Worm (Caenorhabditis elegans) whole organism, L3 larva: ENCODE data around the gene T12A7.6.

Experiments
- R02D3.7 ChIP-seq: fragments of 150-350 bp; optimal IDR thresholded peaks from 2 replicates; lab custom pipeline; 2014; ENCODE audit warnings: missing biosample characterization, missing genetic modification characterization
- ZK546.5 ChIP-seq: sonication (generic microtip); optimal IDR thresholded peaks from 2 replicates; lab custom pipeline; 2017; ENCODE audit warnings: missing biosample characterization, missing genetic modification characterization
- aly-2 ChIP-seq: fragments of 150-350 bp; optimal IDR thresholded peaks from 2 replicates; lab custom pipeline; 2014; ENCODE audit warnings: missing biosample characterization, missing genetic modification characterization
- ama-1 ChIP-seq: fragments of 150-350 bp; optimal IDR thresholded peaks from 2 replicates; lab custom pipeline; 2018
- ceh-16 ChIP-seq: sonication (generic microtip); optimal IDR thresholded peaks from 2 replicates; lab custom pipeline; 2017; ENCODE audit warnings: missing biosample characterization, missing genetic modification characterization
- ceh-28 ChIP-seq: fragments of 150-350 bp; optimal IDR thresholded peaks from 2 replicates; lab custom pipeline; 2014; ENCODE audit warnings: missing biosample characterization, missing genetic modification reagents, missing genetic modification characterization
- ceh-82 ChIP-seq: fragments of 150-350 bp; optimal IDR thresholded peaks from 2 replicates; lab custom pipeline; 2014; ENCODE audit warnings: missing biosample characterization, missing genetic modification characterization
- ceh-9 ChIP-seq: sonication (generic microtip); optimal IDR thresholded peaks from 2 replicates; lab custom pipeline; 2018; ENCODE audit warnings: missing biosample characterization, missing genetic modification characterization
- daf-12 ChIP-seq: fragments of 150-350 bp; optimal IDR thresholded peaks from 2 replicates; lab custom pipeline; 2014; ENCODE audit warnings: missing biosample characterization, missing genetic modification reagents, missing genetic modification characterization
- egl-27 ChIP-seq: sonication (generic microtip); optimal IDR thresholded peaks from 4 replicates; lab custom pipeline; 2017; ENCODE audit warnings: missing biosample characterization, missing genetic modification reagents, missing genetic modification characterization
- egl-5 ChIP-seq: fragments of 150-350 bp; optimal IDR thresholded peaks from 2 replicates; lab custom pipeline; 2017; ENCODE audit warnings: missing biosample characterization, missing genetic modification reagents, missing genetic modification characterization, inconsistent platforms
- elt-2 ChIP-seq: sonication (generic microtip); optimal IDR thresholded peaks from 2 replicates; lab custom pipeline; 2016; ENCODE audit warnings: missing genetic modification reagents, mild to moderate bottlenecking, missing genetic modification characterization, missing compliant biosample characterization
- eor-1 ChIP-seq, 2 experiments: fragments of 150-350 bp; optimal IDR thresholded peaks; 2 replicates each; lab custom pipeline; 2014 to 2018; ENCODE audit warnings: missing biosample characterization in 2 of 2, missing genetic modification characterization in 2 of 2
- fkh-10 ChIP-seq: sonication (generic microtip); optimal IDR thresholded peaks from 2 replicates; lab custom pipeline; 2017; ENCODE audit warnings: missing biosample characterization, missing genetic modification reagents, missing genetic modification characterization
- fkh-2 ChIP-seq: fragments of 150-350 bp; optimal IDR thresholded peaks from 2 replicates; lab custom pipeline; 2014; ENCODE audit warnings: missing biosample characterization, missing genetic modification reagents, missing genetic modification characterization
- hmg-11 ChIP-seq: sonication (generic microtip); optimal IDR thresholded peaks from 2 replicates; lab custom pipeline; 2016; ENCODE audit warnings: missing genetic modification characterization, missing compliant biosample characterization
- jun-1 ChIP-seq: fragments of 150-350 bp; optimal IDR thresholded peaks from 2 replicates; lab custom pipeline; 2014; ENCODE audit warnings: missing biosample characterization, missing genetic modification reagents, missing genetic modification characterization
- lin-15B ChIP-seq: fragments of 150-350 bp; optimal IDR thresholded peaks from 2 replicates; lab custom pipeline; 2014; ENCODE audit warnings: missing biosample characterization, missing genetic modification characterization
- lin-39 ChIP-seq: fragments of 150-350 bp; optimal IDR thresholded peaks from 2 replicates; lab custom pipeline; 2018; ENCODE audit warnings: missing biosample characterization, missing genetic modification reagents, missing genetic modification characterization
- mdl-1 ChIP-seq: fragments of 150-350 bp; optimal IDR thresholded peaks from 2 replicates; lab custom pipeline; 2014; ENCODE audit warnings: missing biosample characterization, missing genetic modification characterization
- mml-1 ChIP-seq: fragments of 150-350 bp; sonication (generic microtip); optimal IDR thresholded peaks from 3 replicates; lab custom pipeline; 2014; ENCODE audit warnings: missing biosample characterization, missing genetic modification characterization
- nfya-1 ChIP-seq: sonication (generic microtip); optimal IDR thresholded peaks from 2 replicates; lab custom pipeline; 2017; ENCODE audit warnings: missing genetic modification characterization, mild to moderate bottlenecking, missing compliant biosample characterization, antibody characterized with exemption, moderate library complexity; ENCODE audit not compliant: insufficient read depth
- nhr-11 ChIP-seq: fragments of 150-350 bp; optimal IDR thresholded peaks from 2 replicates; lab custom pipeline; 2014; ENCODE audit warnings: missing biosample characterization, missing genetic modification characterization
- nhr-237 ChIP-seq: fragments of 150-350 bp; optimal IDR thresholded peaks from 2 replicates; lab custom pipeline; 2014; ENCODE audit warnings: missing biosample characterization, missing genetic modification characterization
- nhr-25 ChIP-seq: sonication (generic microtip); optimal IDR thresholded peaks from 2 replicates; lab custom pipeline; 2017; ENCODE audit warnings: missing biosample characterization, missing genetic modification characterization
- nhr-28 ChIP-seq: fragments of 150-350 bp; optimal IDR thresholded peaks from 2 replicates; lab custom pipeline; 2014; ENCODE audit warnings: missing biosample characterization, missing genetic modification characterization
- nhr-43 ChIP-seq: sonication (generic microtip); optimal IDR thresholded peaks from 2 replicates; lab custom pipeline; 2016; ENCODE audit warnings: mild to moderate bottlenecking, missing genetic modification characterization, missing compliant biosample characterization; ENCODE audit not compliant: poor library complexity, severe bottlenecking
- nhr-67 ChIP-seq: fragments of 150-350 bp; optimal IDR thresholded peaks from 2 replicates; lab custom pipeline; 2014; ENCODE audit warnings: missing biosample characterization, missing genetic modification characterization
- pqm-1 ChIP-seq: fragments of 150-350 bp; optimal IDR thresholded peaks from 2 replicates; lab custom pipeline; 2017; ENCODE audit warnings: missing biosample characterization, missing genetic modification characterization, inconsistent platforms
- sea-2 ChIP-seq: fragments of 150-350 bp; sonication (generic microtip); optimal IDR thresholded peaks from 4 replicates; lab custom pipeline; 2014; ENCODE audit warnings: missing biosample characterization, missing genetic modification reagents, missing genetic modification characterization
- skn-1 ChIP-seq: fragments of 150-350 bp; optimal IDR thresholded peaks from 2 replicates; lab custom pipeline; 2014; ENCODE audit warnings: missing biosample characterization, missing genetic modification characterization
- snpc-4 ChIP-seq: fragments of 150-350 bp; optimal IDR thresholded peaks from 2 replicates; lab custom pipeline; 2014; ENCODE audit warnings: missing biosample characterization, missing genetic modification characterization
- tbx-2 ChIP-seq: sonication (generic microtip); optimal IDR thresholded peaks from 2 replicates; lab custom pipeline; 2016; ENCODE audit warnings: mild to moderate bottlenecking, missing genetic modification characterization, missing compliant biosample characterization
- unc-62 ChIP-seq: fragments of 150-350 bp; sonication (generic microtip); optimal IDR thresholded peaks from 4 replicates; lab custom pipeline; 2014; ENCODE audit warnings: missing biosample characterization, missing genetic modification reagents, missing genetic modification characterization
- zag-1 ChIP-seq: fragments of 150-350 bp; optimal IDR thresholded peaks from 2 replicates; lab custom pipeline; 2014; ENCODE audit warnings: missing biosample characterization, missing genetic modification characterization
- ztf-11 ChIP-seq: fragments of 150-350 bp; optimal IDR thresholded peaks from 2 replicates; lab custom pipeline; 2014; ENCODE audit warnings: missing biosample characterization, missing genetic modification characterization
- ztf-4 ChIP-seq: fragments of 150-350 bp; optimal IDR thresholded peaks from 2 replicates; lab custom pipeline; 2014; ENCODE audit warnings: missing biosample characterization, missing genetic modification characterization

Gene T12A7.6

DNA sequence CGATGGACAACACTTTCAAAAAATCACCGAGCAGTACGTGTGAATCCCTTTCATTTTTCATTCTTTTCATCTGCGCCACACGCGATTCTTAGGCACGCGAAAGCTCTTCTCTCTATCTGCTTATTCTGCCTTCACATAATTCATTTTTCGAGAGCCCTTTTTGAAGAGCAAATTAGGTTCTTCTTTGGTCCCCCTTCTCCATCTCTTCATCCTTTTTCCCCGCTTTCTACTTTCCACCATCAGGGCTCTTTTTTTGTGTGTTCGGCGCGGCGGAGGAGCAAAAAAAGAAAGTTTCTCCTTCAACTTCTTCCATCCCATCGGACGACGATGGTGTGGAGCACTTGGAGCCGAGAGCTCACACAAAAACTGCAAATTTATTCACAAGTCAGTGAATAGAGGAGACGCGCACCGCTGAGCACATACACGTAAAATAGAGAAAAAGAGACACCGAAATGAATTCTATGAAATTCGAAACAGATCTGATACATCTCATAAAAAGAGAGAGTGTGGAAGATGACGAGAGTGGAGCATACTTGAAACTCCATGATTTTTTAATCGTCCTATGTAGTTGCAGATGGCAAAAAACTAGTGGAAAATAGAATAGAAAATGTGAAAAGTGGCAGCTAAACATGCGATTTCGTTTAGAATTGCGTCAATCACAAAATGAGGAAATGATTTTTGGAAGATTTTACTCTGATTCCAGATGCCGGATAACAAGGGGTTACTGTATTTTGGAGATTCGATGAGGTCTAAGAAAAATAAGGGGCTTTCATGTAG is 36.2 kb downstream of the T12A7.6 start:
- TF ChIP-seq fkh-10 (GFP tag; lab: Kevin White, UChicago) (peak; percentile 63), ztf-11 (no peak), nfya-1 (tag; lab: Kevin White, UChicago) (peak; percentile 2)

DNA sequence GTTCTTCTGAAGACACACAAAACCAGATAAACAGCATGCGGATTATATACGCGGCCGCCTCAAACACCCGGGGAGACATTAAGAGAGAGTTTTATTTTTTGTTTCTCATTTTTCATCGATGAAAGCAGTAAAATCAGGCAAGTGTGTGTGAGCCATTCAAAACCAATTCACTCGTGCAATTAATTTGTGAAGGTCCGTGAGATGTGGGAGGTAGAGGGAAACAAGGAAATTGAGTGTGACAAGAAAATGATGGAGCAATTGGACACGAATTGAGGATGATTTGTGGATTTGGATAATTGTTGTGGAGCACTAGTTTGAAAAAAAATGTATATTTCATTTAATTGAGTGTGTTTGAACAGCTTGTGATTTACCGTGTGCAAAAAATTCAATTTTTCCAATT is 38.8 kb downstream of the T12A7.6 start:
- peak; percentile 81 for TF ChIP-seq egl-5 (tag; lab: Kevin White, UChicago)
- no peak for TF ChIP-seq ceh-28 (tag; lab: Kevin White, UChicago)

DNA sequence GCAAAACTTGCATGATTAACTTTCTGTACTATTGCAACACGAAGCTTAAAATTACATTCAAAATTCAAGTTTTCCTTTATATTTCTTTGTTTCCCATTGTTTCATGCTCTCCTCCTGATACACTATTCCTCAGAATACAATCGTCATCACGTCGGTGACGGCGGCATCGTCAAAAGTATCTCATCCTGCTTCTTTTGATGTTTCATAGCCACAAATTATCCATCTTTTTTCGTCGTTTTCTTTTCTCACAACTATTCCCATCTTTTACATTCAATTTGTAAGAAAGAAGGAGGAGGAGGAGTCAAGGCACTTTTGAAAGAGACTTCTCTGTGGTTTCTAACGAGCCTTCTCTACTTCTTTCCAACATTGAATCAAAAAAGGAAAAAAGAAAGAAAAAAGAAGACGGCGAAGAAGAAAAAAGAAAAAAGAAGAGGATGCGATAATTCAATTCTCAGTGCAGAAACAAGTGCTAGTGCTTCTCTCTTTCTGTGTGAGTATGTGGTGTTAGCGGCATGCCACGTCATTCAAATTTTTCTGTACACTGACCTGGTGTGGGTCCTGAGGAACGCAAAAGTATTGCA is 39.5 kb downstream of the T12A7.6 start:
- TF ChIP-seq snpc-4 (peak; percentile 1), fkh-10 (GFP tag; lab: Kevin White, UChicago) (peak; percentile 84), nfya-1 (tag; lab: Kevin White, UChicago) (peak; percentile 40), nhr-28 (tag; lab: Kevin White, UChicago) (no peak), nhr-25 (tag; lab: Kevin White, UChicago) (no peak), ceh-28 (tag; lab: Kevin White, UChicago) (no peak), ceh-16 (tag; lab: Kevin White, UChicago) (no peak), egl-27 (tag; lab: Kevin White, UChicago) (no peak), tbx-2 (no peak), daf-12 (no peak), aly-2 (no peak), lin-39 (tag; lab: Kevin White, UChicago) (no peak), hmg-11 (no peak), nhr-67 (tag; lab: Kevin White, UChicago) (no peak)
- TF ChIP-seq, all 47 proteins: peak for 3

DNA sequence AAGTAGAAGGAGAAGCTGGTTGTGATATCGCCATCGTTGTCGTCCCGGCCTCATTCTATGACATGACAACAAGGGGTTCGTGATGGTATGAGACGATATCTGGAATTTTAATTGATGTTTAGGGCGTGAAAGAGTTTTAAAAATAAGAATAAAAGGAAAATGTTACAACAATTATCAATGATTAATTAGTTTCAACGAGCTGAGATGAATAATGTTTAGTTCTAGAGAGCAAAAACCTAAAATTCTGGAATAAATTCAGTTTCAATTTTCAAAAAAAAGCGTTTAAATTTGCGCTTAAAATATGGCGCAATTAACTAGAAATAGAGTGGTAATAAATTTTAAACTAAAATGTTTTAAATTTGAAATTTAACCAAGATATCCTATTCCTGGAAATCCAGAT is 43.5 kb downstream of the T12A7.6 start, which contains the start of gene H01G02.3:
Gene H01G02.3, minus strand, starts transcription at position 101 of the 400 bp plus-strand sequence.
- no peak for TF ChIP-seq ZK546.5
- no peak for TF ChIP-seq ama-1
- no peak for TF ChIP-seq R02D3.7 (tag; lab: Kevin White, UChicago)
- no peak for TF ChIP-seq lin-15B (tag; lab: Kevin White, UChicago)
- no peak for TF ChIP-seq eor-1 (tag; optimal IDR thresholded peaks at IDR 0.05; lab: Kevin White, UChicago)
- TF ChIP-seq fkh-2 = no peak
- no peak for TF ChIP-seq jun-1
- TF ChIP-seq mdl-1 (tag; lab: Kevin White, UChicago) = no peak

DNA sequence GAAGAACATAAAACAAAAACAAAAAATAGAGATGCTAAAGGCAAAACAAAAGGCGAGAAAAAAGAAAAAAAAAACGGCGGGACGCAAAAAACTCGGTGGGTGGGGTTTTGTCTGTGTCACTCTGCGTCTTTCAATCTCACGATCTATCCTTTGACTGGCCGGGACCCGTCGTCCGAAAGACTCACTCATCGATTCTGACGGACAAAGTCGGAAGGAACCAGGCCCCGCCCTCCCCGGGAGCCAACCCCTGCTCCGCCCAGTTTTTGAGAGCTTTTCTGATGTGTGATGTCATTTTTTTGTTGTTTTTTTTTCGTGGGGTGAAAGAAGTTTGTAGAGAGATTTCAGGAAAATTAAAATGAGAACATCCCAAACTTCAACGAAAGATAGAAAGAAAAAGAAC is 44.1 kb downstream of the T12A7.6 start:
- no peak for TF ChIP-seq nhr-237 (tag; lab: Kevin White, UChicago)
- no peak for TF ChIP-seq nhr-43 (tag; lab: Kevin White, UChicago)
- TF ChIP-seq mml-1 (tag; lab: Kevin White, UChicago) = no peak
- no peak for TF ChIP-seq nhr-67 (tag; lab: Kevin White, UChicago)
- no peak for TF ChIP-seq pqm-1 (tag; lab: Kevin White, UChicago)
- no peak for TF ChIP-seq egl-27 (tag; lab: Kevin White, UChicago)
- no peak for TF ChIP-seq tbx-2
- no peak for TF ChIP-seq fkh-2
- no peak for TF ChIP-seq skn-1 (tag; lab: Kevin White, UChicago)
- TF ChIP-seq unc-62 (GFP tag; lab: Kevin White, UChicago) = no peak
- TF ChIP-seq elt-2 (tag; lab: Kevin White, UChicago) = no peak
- TF ChIP-seq nhr-11 = no peak
- TF ChIP-seq hmg-11 = peak; percentile 16
- no peak for TF ChIP-seq ztf-4
- no peak for TF ChIP-seq nhr-25 (tag; lab: Kevin White, UChicago)
- TF ChIP-seq ceh-9 (tag; lab: Kevin White, UChicago) = no peak
- TF ChIP-seq zag-1 (tag; lab: Kevin White, UChicago) = no peak
- no peak for TF ChIP-seq ztf-11
- no peak for TF ChIP-seq sea-2
- no peak for TF ChIP-seq ceh-82 (tag; lab: Kevin White, UChicago)
- TF ChIP-seq jun-1 = no peak
- no peak for TF ChIP-seq ceh-28 (tag; lab: Kevin White, UChicago)
- peak; percentile 32 for TF ChIP-seq fkh-10 (GFP tag; lab: Kevin White, UChicago)
- TF ChIP-seq lin-39 (tag; lab: Kevin White, UChicago) = peak; percentile 67
- TF ChIP-seq mdl-1 (tag; lab: Kevin White, UChicago) = no peak
- TF ChIP-seq nfya-1 (tag; lab: Kevin White, UChicago) = peak; percentile 76
- no peak for TF ChIP-seq lin-15B (tag; lab: Kevin White, UChicago)
